Worm (Caenorhabditis elegans): Measurements from ENCODE around the gene nspg-4.

DNA sequence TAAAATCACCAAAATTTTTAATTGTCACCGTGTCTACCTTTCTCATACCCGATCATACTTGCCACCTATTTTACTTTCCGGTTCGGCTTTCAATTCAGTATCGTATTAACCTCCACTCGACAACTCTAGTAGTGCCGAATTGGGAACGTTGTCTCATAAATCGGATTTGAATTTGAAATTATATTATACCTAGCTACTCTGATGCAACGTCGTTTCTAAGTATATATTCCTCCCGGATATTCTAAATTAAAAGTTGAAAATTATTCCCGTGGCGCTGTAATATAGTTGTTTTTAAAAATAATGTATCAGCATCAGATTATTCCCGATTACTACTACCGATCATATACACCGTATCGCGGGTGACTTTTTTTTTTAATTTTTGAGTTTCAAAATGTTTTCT lies 18.5 kb upstream of the nspg-4 start, which contains the start of gene ZK563.2:
- TF ChIP-seq ztf-29 (GFP tag; IDR thresholded peaks at IDR 0.05) = no peak
- TF ChIP-seq ztf-23 (GFP tag; IDR thresholded peaks at IDR 0.05) = no peak
- no peak for TF ChIP-seq cog-1 (tag; optimal IDR thresholded peaks at IDR 0.05)
- TF ChIP-seq flt-1 (GFP tag; IDR thresholded peaks at IDR 0.05) = no peak
- no peak for TF ChIP-seq klf-2 (GFP tag; conservative IDR thresholded peaks at IDR 0.05)
- no peak for TF ChIP-seq tab-1 (GFP tag; IDR thresholded peaks at IDR 0.05)
- no peak for TF ChIP-seq ref-1 (GFP tag; conservative IDR thresholded peaks at IDR 0.05)

Measured in whole organism, midembryonic.